Worm (Caenorhabditis elegans): ENCODE results near the gene M110.8.

M110.8 gene

ce11 chrII:8181437-8181836 is 27.9 kb downstream of the M110.8 start, which contains the start of gene dylt-3:
TSS of gene dylt-3 (plus strand) at chrII:8181737.
- TF ChIP-seq nhr-67 (tag; optimal IDR thresholded peaks at IDR 0.05): no peak
- TF ChIP-seq fkh-2 (tag; optimal IDR thresholded peaks at IDR 0.05): no peak
- TF ChIP-seq aly-2 (tag; optimal IDR thresholded peaks at IDR 0.05): no peak
- no peak for TF ChIP-seq ZK546.5 (tag; optimal IDR thresholded peaks at IDR 0.05)
- no peak for TF ChIP-seq nfya-1 (tag; optimal IDR thresholded peaks at IDR 0.05; ENCODE audit: insufficient read depth)
- no peak for TF ChIP-seq egl-27 (tag; optimal IDR thresholded peaks at IDR 0.05)
- TF ChIP-seq unc-62 (GFP tag; optimal IDR thresholded peaks at IDR 0.05): no peak
- TF ChIP-seq ztf-4 (tag; optimal IDR thresholded peaks at IDR 0.05): no peak
- TF ChIP-seq mdl-1 (tag; optimal IDR thresholded peaks at IDR 0.05): no peak
- TF ChIP-seq pqm-1 (tag; optimal IDR thresholded peaks at IDR 0.05): no peak
- no peak for TF ChIP-seq ceh-16 (tag; optimal IDR thresholded peaks at IDR 0.05)
- TF ChIP-seq hmg-11 (tag; optimal IDR thresholded peaks at IDR 0.05): no peak
- TF ChIP-seq jun-1 (tag; optimal IDR thresholded peaks at IDR 0.05): no peak
- no peak for TF ChIP-seq daf-12 (tag; optimal IDR thresholded peaks at IDR 0.05)

DNA sequence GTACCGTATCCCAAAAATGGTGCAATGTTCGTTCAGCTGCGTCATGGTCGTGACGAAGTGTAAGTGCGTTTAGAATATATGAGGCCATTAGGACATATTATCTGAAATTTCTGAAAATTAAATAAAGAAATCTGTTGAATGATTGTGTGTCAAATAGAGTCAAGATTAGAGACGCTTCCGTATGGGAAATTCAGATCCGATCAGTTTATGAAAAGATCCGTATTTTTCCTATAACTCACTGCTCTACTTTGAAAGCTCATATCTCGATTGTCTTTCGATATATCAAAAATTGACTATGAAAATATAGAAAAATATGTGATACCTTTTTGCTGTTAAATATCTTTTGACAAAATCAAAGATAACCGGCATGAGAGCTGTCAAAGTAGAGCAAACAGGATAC is 29.1 kb downstream of the M110.8 start, which contains the start of gene T05C12.4:
TSS of gene T05C12.4 (minus strand) at position 101 of the 400 bp plus-strand sequence.
- TF ChIP-seq ceh-16 (tag; optimal IDR thresholded peaks at IDR 0.05) (no peak), ceh-9 (tag; optimal IDR thresholded peaks at IDR 0.05) (no peak), egl-27 (tag; optimal IDR thresholded peaks at IDR 0.05) (no peak), ama-1 (optimal IDR thresholded peaks at IDR 0.05) (no peak), unc-39 (tag; optimal IDR thresholded peaks at IDR 0.05) (no peak), fos-1 (tag; optimal IDR thresholded peaks at IDR 0.05) (no peak), nhr-12 (tag; optimal IDR thresholded peaks at IDR 0.05) (no peak), elt-3 (tag; optimal IDR thresholded peaks at IDR 0.05) (no peak), pqm-1 (tag; optimal IDR thresholded peaks at IDR 0.05) (no peak), hmg-11 (tag; optimal IDR thresholded peaks at IDR 0.05) (no peak), eor-1 (tag; optimal IDR thresholded peaks at IDR 0.05) (no peak), snpc-4 (tag; optimal IDR thresholded peaks at IDR 0.05) (no peak), fkh-10 (GFP tag; optimal IDR thresholded peaks at IDR 0.05) (no peak), R02D3.7 (tag; optimal IDR thresholded peaks at IDR 0.05) (no peak), sea-2 (GFP tag; optimal IDR thresholded peaks at IDR 0.05) (no peak)

ce11 chrII:8178614-8179013 is 30.8 kb downstream of the M110.8 start:
- no peak for TF ChIP-seq ceh-16 (tag; optimal IDR thresholded peaks at IDR 0.05)
- TF ChIP-seq snpc-4 (tag; optimal IDR thresholded peaks at IDR 0.05): no peak
- no peak for TF ChIP-seq lin-39 (tag; optimal IDR thresholded peaks at IDR 0.05)
- TF ChIP-seq nfya-1 (tag; optimal IDR thresholded peaks at IDR 0.05; ENCODE audit: insufficient read depth): no peak
- no peak for TF ChIP-seq elt-3 (tag; optimal IDR thresholded peaks at IDR 0.05)
- no peak for TF ChIP-seq egl-5 (tag; optimal IDR thresholded peaks at IDR 0.05)
- no peak for TF ChIP-seq hmg-11 (tag; optimal IDR thresholded peaks at IDR 0.05)
- TF ChIP-seq nhr-77 (tag; optimal IDR thresholded peaks at IDR 0.05): no peak
- TF ChIP-seq nhr-23 (tag; optimal IDR thresholded peaks at IDR 0.05): no peak
- TF ChIP-seq egl-27 (tag; optimal IDR thresholded peaks at IDR 0.05): no peak
- TF ChIP-seq jun-1 (tag; optimal IDR thresholded peaks at IDR 0.05): no peak

DNA sequence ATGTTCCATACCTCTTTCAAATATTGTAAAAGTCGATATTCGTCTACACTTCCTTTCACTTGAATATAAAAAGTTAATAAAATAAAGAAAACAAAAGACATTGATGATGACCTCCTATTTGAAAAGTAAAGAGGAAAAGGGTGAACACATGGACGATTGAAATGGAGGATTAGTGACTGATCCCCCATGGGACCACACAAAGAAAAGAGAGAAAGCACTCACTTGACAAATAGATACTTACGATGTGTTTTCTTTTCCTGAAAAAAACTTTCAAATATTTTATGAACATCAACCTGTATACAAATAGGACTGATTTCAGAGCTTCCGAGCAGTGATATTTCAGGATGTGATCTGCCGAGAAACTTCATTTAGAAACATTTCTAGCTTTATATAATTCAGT is 32.3 kb downstream of the M110.8 start, which contains the start of gene acr-14:
TSS of gene acr-14 (minus strand) at position 101 of the 400 bp plus-strand sequence.
- no peak for TF ChIP-seq ceh-82 (tag; optimal IDR thresholded peaks at IDR 0.05)

ce11 chrII:8174148-8174547 is 35.2 kb downstream of the M110.8 start:
- TF ChIP-seq nhr-43 (tag; optimal IDR thresholded peaks at IDR 0.05; ENCODE audit: poor library complexity, severe bottlenecking): no peak

- TF ChIP-seq nhr-12 (tag; optimal IDR thresholded peaks at IDR 0.05) (no peak), ZK546.5 (tag; optimal IDR thresholded peaks at IDR 0.05) (no peak), ceh-28 (tag; optimal IDR thresholded peaks at IDR 0.05) (no peak), elt-2 (tag; optimal IDR thresholded peaks at IDR 0.05) (no peak), nhr-23 (tag; optimal IDR thresholded peaks at IDR 0.05) (no peak), elt-3 (tag; optimal IDR thresholded peaks at IDR 0.05) (no peak), hmg-11 (tag; optimal IDR thresholded peaks at IDR 0.05) (no peak), mdl-1 (tag; optimal IDR thresholded peaks at IDR 0.05) (no peak), nhr-77 (tag; optimal IDR thresholded peaks at IDR 0.05) (no peak), nhr-25 (tag; optimal IDR thresholded peaks at IDR 0.05) (no peak), lin-15B (tag; optimal IDR thresholded peaks at IDR 0.05) (no peak), tbx-2 (tag; optimal IDR thresholded peaks at IDR 0.05) (no peak), sea-2 (GFP tag; optimal IDR thresholded peaks at IDR 0.05) (no peak), skn-1 (tag; optimal IDR thresholded peaks at IDR 0.05) (no peak), jun-1 (tag; optimal IDR thresholded peaks at IDR 0.05) (no peak), zag-1 (tag; optimal IDR thresholded peaks at IDR 0.05) (no peak), eor-1 (tag; optimal IDR thresholded peaks at IDR 0.05) (no peak), nhr-76 (tag; optimal IDR thresholded peaks at IDR 0.05) (no peak), ceh-9 (tag; optimal IDR thresholded peaks at IDR 0.05) (no peak), nhr-11 (tag; optimal IDR thresholded peaks at IDR 0.05) (no peak)
Measured at ce11 chrII:8173449-8173848, 35.9 kb downstream of the M110.8 start, which contains the start of the genes decr-1.3 and T05C12.1. TSS of gene decr-1.3 (minus strand) at chrII:8173549. TSS of gene T05C12.1 (plus strand) at chrII:8173680.

All from whole organism, L3 larva.